Worm (Caenorhabditis elegans): ENCODE measurements around the gene sec-61.G.

DNA sequence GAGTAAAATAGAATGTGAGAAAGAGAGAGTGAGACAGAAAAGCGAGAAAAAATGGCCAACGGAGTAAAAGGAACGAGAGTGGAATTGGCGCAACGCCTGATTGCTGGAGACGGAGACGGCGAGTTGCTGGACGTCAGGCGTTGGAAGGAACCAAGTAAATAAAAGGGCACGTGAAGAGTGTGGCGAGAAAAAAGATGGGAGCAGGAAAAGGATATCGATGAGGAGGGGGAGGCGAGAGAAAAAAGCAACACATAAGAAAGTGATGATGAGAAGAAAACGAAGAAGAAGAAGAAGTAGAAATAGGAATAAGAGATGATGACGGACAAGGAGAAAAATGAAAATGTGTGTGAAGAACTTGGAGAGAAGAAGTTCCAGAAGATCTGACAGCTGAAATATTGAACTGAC lies 25.5 kb downstream of the sec-61.G start:
- peak; percentile 71 for TF ChIP-seq ces-1 (GFP tag; optimal IDR thresholded peaks at IDR 0.05)
- no peak for TF ChIP-seq elt-1 (tag; optimal IDR thresholded peaks at IDR 0.05; ENCODE audit: borderline replicate concordance, insufficient read depth)
- no peak for TF ChIP-seq elt-3 (tag; optimal IDR thresholded peaks at IDR 0.05)
- TF ChIP-seq unc-120 (tag; optimal IDR thresholded peaks at IDR 0.05; ENCODE audit: poor library complexity, severe bottlenecking): no peak
- TF ChIP-seq snpc-4 (tag; optimal IDR thresholded peaks at IDR 0.05): no peak
- no peak for TF ChIP-seq unc-62 (GFP tag; optimal IDR thresholded peaks at IDR 0.05)
- TF ChIP-seq ceh-39 (tag; optimal IDR thresholded peaks at IDR 0.05): no peak
- TF ChIP-seq blmp-1 (tag; optimal IDR thresholded peaks at IDR 0.05): no peak
- no peak for TF ChIP-seq unc-39 (tag; optimal IDR thresholded peaks at IDR 0.05)
- no peak for TF ChIP-seq nhr-12 (tag; optimal IDR thresholded peaks at IDR 0.05)
- no peak for TF ChIP-seq M03D4.4 (tag; optimal IDR thresholded peaks at IDR 0.05)
- no peak for TF ChIP-seq mls-2 (tag; optimal IDR thresholded peaks at IDR 0.05)
- no peak for TF ChIP-seq nhr-237 (tag; optimal IDR thresholded peaks at IDR 0.05)
